In genomic region chrIV:8170264-8170663, ce11 we compare ENCODE assay signal across 1 worm cellular context.
TF ChIP-seq lines count a peak whose summit lies in the region.

No protein-coding gene starts in this region.

TF ChIP-seq in whole organism, L2 larva, 48 proteins besides CTCF, POLR2A, EP300 and RAD21 (continued from another document):
- TF ChIP-seq gmeb-1 (tag; optimal IDR thresholded peaks at IDR 0.05; lab: Kevin White, UChicago): no peak
- no peak for TF ChIP-seq elt-3 (tag; optimal IDR thresholded peaks at IDR 0.05; lab: Kevin White, UChicago)
- no peak for TF ChIP-seq nhr-129 (tag; optimal IDR thresholded peaks at IDR 0.05; lab: Kevin White, UChicago)
- TF ChIP-seq R02D3.7 (tag; optimal IDR thresholded peaks at IDR 0.05; lab: Kevin White, UChicago): no peak
- no peak for TF ChIP-seq lsy-2 (tag; optimal IDR thresholded peaks at IDR 0.05; lab: Kevin White, UChicago)
- TF ChIP-seq elt-1 (tag; optimal IDR thresholded peaks at IDR 0.05; lab: Kevin White, UChicago): no peak
